Fruit fly (Drosophila melanogaster) whole organism, pupa: Measurements from ENCODE around the gene SkpC.

Experiments
- CG12605 ChIP-seq: fragments of 200-800 bp; sonication (Bioruptor generic); IDR thresholded peaks from 2 replicates; pipeline ENCODE4 v1.3.6; 2022; ENCODE audit warnings: missing biosample characterization, missing genetic modification characterization
- CG13204 ChIP-seq: fragments of 200-800 bp; sonication (Bioruptor generic); optimal IDR thresholded peaks from 2 replicates; lab custom pipeline; 2018; ENCODE audit warnings: missing biosample characterization, mild to moderate bottlenecking, missing genetic modification characterization, moderate library complexity
- CG15710 ChIP-seq: fragments of 200-800 bp; sonication (Bioruptor generic); optimal IDR thresholded peaks from 2 replicates; lab custom pipeline; 2018; ENCODE audit warnings: missing biosample characterization, mild to moderate bottlenecking, missing genetic modification characterization, moderate library complexity
- CG17806 ChIP-seq: fragments of 200-800 bp; sonication (Bioruptor generic); optimal IDR thresholded peaks from 2 replicates; lab custom pipeline; 2018; ENCODE audit warnings: missing biosample characterization, mild to moderate bottlenecking, missing genetic modification characterization, moderate library complexity
- CG4496 ChIP-seq: fragments of 200-800 bp; sonication (Bioruptor generic); IDR thresholded peaks from 3 replicates; pipeline ENCODE4 v1.3.6; 2022; ENCODE audit warnings: missing biosample characterization, missing genetic modification characterization
- CG9948 ChIP-seq: fragments of 200-800 bp; sonication (Bioruptor generic); optimal IDR thresholded peaks from 2 replicates; lab custom pipeline; 2018; ENCODE audit warnings: missing biosample characterization, mild to moderate bottlenecking, missing genetic modification characterization, moderate library complexity
- D1 ChIP-seq: fragments of 200-800 bp; sonication (Bioruptor generic); optimal IDR thresholded peaks from 2 replicates; lab custom pipeline; 2018; ENCODE audit warnings: missing biosample characterization, mild to moderate bottlenecking, missing genetic modification characterization, moderate library complexity
- EcR ChIP-seq: fragments of 200-800 bp; sonication (Bioruptor generic); optimal IDR thresholded peaks from 3 replicates; lab custom pipeline; 2019; ENCODE audit warnings: missing biosample characterization, missing genetic modification characterization, mild to moderate bottlenecking, moderate library complexity, missing genetic modification reagents
- Pif1B ChIP-seq: fragments of 200-800 bp; sonication (Bioruptor generic); optimal IDR thresholded peaks from 3 replicates; lab custom pipeline; 2016; ENCODE audit warnings: missing biosample characterization, missing genetic modification characterization
- Snoo ChIP-seq: fragments of 200-800 bp; sonication (Bioruptor generic); optimal IDR thresholded peaks from 3 replicates; lab custom pipeline; 2017; ENCODE audit warnings: missing biosample characterization, mild to moderate bottlenecking, missing genetic modification characterization, inconsistent platforms
- rn ChIP-seq: fragments of 200-800 bp; sonication (Bioruptor generic); IDR thresholded peaks from 2 replicates; pipeline ENCODE4 v1.3.6; 2022; ENCODE audit warnings: missing biosample characterization, missing genetic modification characterization

dm6 chrX:19788621-19788944, 27.3 kb upstream of the SkpC start:
- TF ChIP-seq Snoo (tag; lab: Kevin White, UChicago) (no peak), CG15710 (tag; lab: Kevin White, UChicago) (no peak), Pif1B (GFP tag; lab: Kevin White, UChicago) (no peak), rn (GFP tag; lab: Robert Waterston, UW) (no peak), CG4496 (GFP tag; lab: Robert Waterston, UW) (no peak), D1 (no peak), CG13204 (GFP tag; lab: Kevin White, UChicago) (no peak), CG9948 (tag; lab: Kevin White, UChicago) (no peak), CG17806 (no peak), CG12605 (GFP tag; lab: Robert Waterston, UW) (no peak), EcR (GFP tag; lab: Kevin White, UChicago) (no peak)
